Worm (Caenorhabditis elegans): ENCODE results near the gene F47C12.7.

DNA sequence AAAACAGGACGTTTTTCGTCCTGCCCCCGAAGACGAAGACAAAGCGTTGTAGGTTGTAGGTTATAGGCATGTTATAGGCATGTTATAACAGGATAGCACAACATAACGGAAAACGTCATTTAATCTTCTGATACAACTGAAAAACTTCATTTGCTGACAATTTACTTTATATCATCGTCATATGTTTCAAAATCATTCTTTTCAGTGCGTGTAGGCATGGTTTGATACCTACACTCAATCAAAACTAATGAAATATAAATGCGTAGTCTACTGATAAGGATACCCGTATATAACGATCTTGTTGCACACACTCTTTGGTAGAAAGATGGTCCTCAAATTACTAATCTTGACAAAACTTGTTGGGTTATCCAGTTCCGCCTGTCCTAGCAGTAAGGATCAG, 38.6 kb downstream of the F47C12.7 start, which contains the start of gene clec-74:
- no peak for TF ChIP-seq flt-1 (GFP tag; IDR thresholded peaks at IDR 0.05)
- TF ChIP-seq ztf-23 (GFP tag; IDR thresholded peaks at IDR 0.05), result no peak
- no peak for TF ChIP-seq tab-1 (GFP tag; IDR thresholded peaks at IDR 0.05)
- no peak for TF ChIP-seq cog-1 (tag; optimal IDR thresholded peaks at IDR 0.05)
- no peak for TF ChIP-seq klf-2 (GFP tag; conservative IDR thresholded peaks at IDR 0.05)

Measured in whole organism, midembryonic.